Worm (Caenorhabditis elegans) whole organism, L3 larva: ENCODE measurements around the gene Y60C6A.1.

Source experiments
- aly-2 ChIP-seq: fragments of 150-350 bp; optimal IDR thresholded peaks from 2 replicates; lab custom pipeline; 2014; ENCODE audit warnings: missing biosample characterization, missing genetic modification characterization
- ama-1 ChIP-seq: fragments of 150-350 bp; optimal IDR thresholded peaks from 2 replicates; lab custom pipeline; 2018
- fos-1 ChIP-seq: fragments of 150-350 bp; optimal IDR thresholded peaks from 2 replicates; lab custom pipeline; 2014; ENCODE audit warnings: missing biosample characterization, missing genetic modification characterization
- nfya-1 ChIP-seq: sonication (generic microtip); optimal IDR thresholded peaks from 2 replicates; lab custom pipeline; 2017; ENCODE audit warnings: missing genetic modification characterization, mild to moderate bottlenecking, missing compliant biosample characterization, antibody characterized with exemption, moderate library complexity; ENCODE audit not compliant: insufficient read depth
- nhr-28 ChIP-seq: fragments of 150-350 bp; optimal IDR thresholded peaks from 2 replicates; lab custom pipeline; 2014; ENCODE audit warnings: missing biosample characterization, missing genetic modification characterization
- nhr-43 ChIP-seq: sonication (generic microtip); optimal IDR thresholded peaks from 2 replicates; lab custom pipeline; 2016; ENCODE audit warnings: mild to moderate bottlenecking, missing genetic modification characterization, missing compliant biosample characterization; ENCODE audit not compliant: poor library complexity, severe bottlenecking
- nhr-67 ChIP-seq: fragments of 150-350 bp; optimal IDR thresholded peaks from 2 replicates; lab custom pipeline; 2014; ENCODE audit warnings: missing biosample characterization, missing genetic modification characterization
- nhr-76 ChIP-seq: fragments of 150-350 bp; sonication (generic microtip); optimal IDR thresholded peaks from 5 replicates; lab custom pipeline; 2014; ENCODE audit warnings: missing biosample characterization, missing genetic modification characterization
- nhr-77 ChIP-seq: fragments of 150-350 bp; optimal IDR thresholded peaks from 2 replicates; lab custom pipeline; 2014; ENCODE audit warnings: missing biosample characterization, missing genetic modification characterization
- pqm-1 ChIP-seq: fragments of 150-350 bp; optimal IDR thresholded peaks from 2 replicates; lab custom pipeline; 2017; ENCODE audit warnings: missing biosample characterization, missing genetic modification characterization, inconsistent platforms
- tbx-2 ChIP-seq: sonication (generic microtip); optimal IDR thresholded peaks from 2 replicates; lab custom pipeline; 2016; ENCODE audit warnings: mild to moderate bottlenecking, missing genetic modification characterization, missing compliant biosample characterization
- zag-1 ChIP-seq: fragments of 150-350 bp; optimal IDR thresholded peaks from 2 replicates; lab custom pipeline; 2014; ENCODE audit warnings: missing biosample characterization, missing genetic modification characterization
- ztf-11 ChIP-seq: fragments of 150-350 bp; optimal IDR thresholded peaks from 2 replicates; lab custom pipeline; 2014; ENCODE audit warnings: missing biosample characterization, missing genetic modification characterization

ce11 chrV:4806859-4807258 is 23.4 kb downstream of the Y60C6A.1 start:
- TF ChIP-seq nfya-1 (tag; lab: Kevin White, UChicago) (no peak), aly-2 (no peak), fos-1 (tag; lab: Kevin White, UChicago) (no peak), zag-1 (tag; lab: Kevin White, UChicago) (no peak), ama-1 (no peak), tbx-2 (tag; lab: Kevin White, UChicago) (no peak), ztf-11 (tag; lab: Kevin White, UChicago) (no peak), nhr-67 (tag; lab: Kevin White, UChicago) (no peak), nhr-43 (tag; lab: Kevin White, UChicago) (no peak), nhr-77 (tag; lab: Kevin White, UChicago) (no peak), nhr-76 (tag; lab: Kevin White, UChicago) (no peak), pqm-1 (tag; lab: Kevin White, UChicago) (no peak), nhr-28 (tag; lab: Kevin White, UChicago) (no peak)
